Fruit fly (Drosophila melanogaster) whole organism, embryonic: ENCODE results near the gene mib1.

ENCODE experiments used
- Antp ChIP-seq: fragments of 200-800 bp; sonication (Bioruptor generic); optimal IDR thresholded peaks from 3 replicates; lab custom pipeline; 2016; ENCODE audit warnings: missing biosample characterization, missing genetic modification characterization
- Atf3 ChIP-seq: fragments of 200-800 bp; sonication (Bioruptor generic); optimal IDR thresholded peaks from 3 replicates; lab custom pipeline; 2016; ENCODE audit warnings: missing biosample characterization, missing genetic modification characterization
- B-H2 ChIP-seq: fragments of 200-800 bp; sonication (Bioruptor generic); optimal IDR thresholded peaks from 2 replicates; lab custom pipeline; 2018; ENCODE audit warnings: missing biosample characterization, mild to moderate bottlenecking, missing genetic modification characterization
- CG10147 ChIP-seq: fragments of 200-800 bp; sonication (Bioruptor generic); optimal IDR thresholded peaks from 2 replicates; lab custom pipeline; 2019; ENCODE audit warnings: missing biosample characterization, mild to moderate bottlenecking, missing genetic modification characterization, moderate library complexity
- CG10565 ChIP-seq: fragments of 200-800 bp; sonication (Bioruptor generic); optimal IDR thresholded peaks from 3 replicates; lab custom pipeline; 2016; ENCODE audit warnings: missing biosample characterization, mild to moderate bottlenecking, missing genetic modification characterization
- CG14014 ChIP-seq: fragments of 200-800 bp; sonication (Bioruptor generic); IDR thresholded peaks from 2 replicates; pipeline ENCODE4 v1.3.6; 2022; ENCODE audit warnings: missing biosample characterization, missing genetic modification characterization
- CG14710 ChIP-seq: fragments of 200-800 bp; sonication (Bioruptor generic); optimal IDR thresholded peaks from 3 replicates; lab custom pipeline; 2019; ENCODE audit warnings: missing biosample characterization, mild to moderate bottlenecking, missing genetic modification characterization, moderate library complexity
- CG1602 ChIP-seq: fragments of 200-800 bp; sonication (Bioruptor generic); optimal IDR thresholded peaks from 3 replicates; lab custom pipeline; 2016; ENCODE audit warnings: missing biosample characterization, missing genetic modification characterization
- CG1647 ChIP-seq: fragments of 200-800 bp; sonication (Bioruptor generic); optimal IDR thresholded peaks from 3 replicates; lab custom pipeline; 2016; ENCODE audit warnings: missing biosample characterization, missing genetic modification characterization
- CG17359 ChIP-seq: fragments of 200-800 bp; sonication (Bioruptor generic); optimal IDR thresholded peaks from 3 replicates; lab custom pipeline; 2018; ENCODE audit warnings: missing biosample characterization, mild to moderate bottlenecking, missing genetic modification characterization, moderate library complexity
- CG18262 ChIP-seq: fragments of 200-800 bp; optimal IDR thresholded peaks from 3 replicates; lab custom pipeline; 2019; ENCODE audit warnings: missing biosample characterization, mild to moderate bottlenecking, missing genetic modification characterization, moderate library complexity
- CG18599 ChIP-seq: fragments of 200-800 bp; sonication (Bioruptor generic); optimal IDR thresholded peaks from 3 replicates; lab custom pipeline; 2017; ENCODE audit warnings: missing biosample characterization, missing genetic modification characterization, mild to moderate bottlenecking, moderate library complexity, missing genetic modification reagents
- CG32532 ChIP-seq: fragments of 200-800 bp; sonication (Bioruptor generic); IDR thresholded peaks from 2 replicates; pipeline ENCODE4 v1.3.6; 2022; ENCODE audit warnings: missing biosample characterization, missing genetic modification characterization
- CG4328 ChIP-seq: fragments of 200-800 bp; sonication (Bioruptor generic); optimal IDR thresholded peaks from 3 replicates; lab custom pipeline; 2017; ENCODE audit warnings: missing biosample characterization, missing genetic modification reagents, missing genetic modification characterization
- CG4730 ChIP-seq: fragments of 200-800 bp; sonication (Bioruptor generic); IDR thresholded peaks from 2 replicates; pipeline ENCODE4 v1.3.6; 2022; ENCODE audit warnings: missing biosample characterization, missing genetic modification characterization
- CG6683 ChIP-seq: fragments of 200-800 bp; sonication (Bioruptor generic); optimal IDR thresholded peaks from 2 replicates; lab custom pipeline; 2017; ENCODE audit warnings: missing biosample characterization, mild to moderate bottlenecking, missing genetic modification characterization, missing genetic modification reagents
- CG6689 ChIP-seq: fragments of 200-800 bp; sonication (Bioruptor generic); IDR thresholded peaks from 2 replicates; pipeline ENCODE4 v1.3.6; 2022; ENCODE audit warnings: missing biosample characterization, missing genetic modification characterization
- CG7556 ChIP-seq: fragments of 200-800 bp; sonication (Bioruptor generic); optimal IDR thresholded peaks from 2 replicates; lab custom pipeline; 2017; ENCODE audit warnings: missing biosample characterization, mild to moderate bottlenecking, missing genetic modification characterization
- CG7987 ChIP-seq: fragments of 200-800 bp; sonication (Bioruptor generic); optimal IDR thresholded peaks from 2 replicates; lab custom pipeline; 2018; ENCODE audit warnings: missing biosample characterization, mild to moderate bottlenecking, missing genetic modification characterization, moderate library complexity
- CG9817 ChIP-seq: fragments of 200-800 bp; sonication (Bioruptor generic); optimal IDR thresholded peaks from 2 replicates; lab custom pipeline; 2018; ENCODE audit warnings: missing biosample characterization, mild to moderate bottlenecking, missing genetic modification characterization, moderate library complexity
- Chrac-16 ChIP-seq: fragments of 200-800 bp; sonication (Bioruptor generic); optimal IDR thresholded peaks from 3 replicates; lab custom pipeline; 2016; ENCODE audit warnings: missing biosample characterization, missing genetic modification characterization
- CrebB ChIP-seq: fragments of 200-800 bp; sonication (Bioruptor generic); optimal IDR thresholded peaks from 3 replicates; lab custom pipeline; 2018; ENCODE audit warnings: missing biosample characterization, mild to moderate bottlenecking, missing genetic modification characterization
- Dfd ChIP-seq, 2 experiments: fragments of >200 bp; optimal IDR thresholded peaks; 2 replicates each; lab custom pipeline; 2017; ENCODE audit warnings: missing biosample characterization in 2 of 2, missing genetic modification characterization in 2 of 2
- Elba2 ChIP-seq: fragments of 200-800 bp; sonication (Bioruptor generic); optimal IDR thresholded peaks from 3 replicates; lab custom pipeline; 2016; ENCODE audit warnings: missing biosample characterization, missing genetic modification characterization
- Ets65A ChIP-seq: fragments of 200-800 bp; sonication (Bioruptor generic); peaks from one replicate; lab custom pipeline; 2016; ENCODE audit warnings: missing biosample characterization, missing genetic modification characterization
- Gsc ChIP-seq: fragments of 200-800 bp; sonication (Bioruptor generic); IDR thresholded peaks from 2 replicates; pipeline ENCODE4 v1.3.6; 2022; ENCODE audit warnings: missing biosample characterization, missing genetic modification characterization
- HHEX ChIP-seq: fragments of 200-800 bp; sonication (Bioruptor generic); optimal IDR thresholded peaks from 3 replicates; lab custom pipeline; 2017; ENCODE audit warnings: missing biosample characterization, mild to moderate bottlenecking, missing genetic modification characterization, missing genetic modification reagents
- Lpt ChIP-seq: fragments of >200 bp; optimal IDR thresholded peaks from 2 replicates; lab custom pipeline; 2018; ENCODE audit warnings: missing biosample characterization, missing genetic modification characterization
- NC2α ChIP-seq: fragments of 200-800 bp; sonication (Bioruptor generic); optimal IDR thresholded peaks from 2 replicates; lab custom pipeline; 2016; ENCODE audit warnings: missing biosample characterization, missing genetic modification characterization
- Spps ChIP-seq: fragments of 200-800 bp; sonication (Bioruptor generic); optimal IDR thresholded peaks from 2 replicates; lab custom pipeline; 2018; ENCODE audit warnings: missing biosample characterization, mild to moderate bottlenecking, missing genetic modification characterization
- Sry-δ ChIP-seq: fragments of 200-800 bp; sonication (Bioruptor generic); optimal IDR thresholded peaks from 2 replicates; lab custom pipeline; 2016; ENCODE audit warnings: missing biosample characterization, missing genetic modification characterization
- Taf1 ChIP-seq: fragments of 200-800 bp; sonication (Bioruptor generic); IDR thresholded peaks from 2 replicates; pipeline ENCODE4 v1.3.6; 2022; ENCODE audit warnings: missing biosample characterization, missing genetic modification characterization
- ab ChIP-seq: fragments of 200-800 bp; sonication (Bioruptor generic); optimal IDR thresholded peaks from 2 replicates; lab custom pipeline; 2016; ENCODE audit warnings: missing biosample characterization, missing genetic modification characterization
- ac ChIP-seq: fragments of 200-800 bp; sonication (Bioruptor generic); optimal IDR thresholded peaks from 3 replicates; lab custom pipeline; 2017; ENCODE audit warnings: missing biosample characterization, mild to moderate bottlenecking, missing genetic modification characterization
- chm ChIP-seq: fragments of 200-800 bp; sonication (Bioruptor generic); IDR thresholded peaks from 2 replicates; pipeline ENCODE4 v1.3.6; 2022; ENCODE audit warnings: missing biosample characterization, missing genetic modification characterization
- esg ChIP-seq: fragments of 200-800 bp; sonication (Bioruptor generic); conservative IDR thresholded peaks from 2 replicates; pipeline ENCODE4 v1.3.6; 2022; ENCODE audit warnings: missing biosample characterization, missing genetic modification characterization
- ewg ChIP-seq: fragments of 200-800 bp; sonication (Bioruptor generic); optimal IDR thresholded peaks from 3 replicates; lab custom pipeline; 2017; ENCODE audit warnings: mild to moderate bottlenecking, missing biosample characterization, missing genetic modification reagents, missing genetic modification characterization
- fd3F ChIP-seq: fragments of 200-800 bp; sonication (Bioruptor generic); optimal IDR thresholded peaks from 2 replicates; lab custom pipeline; 2018; ENCODE audit warnings: missing biosample characterization, mild to moderate bottlenecking, missing genetic modification characterization, moderate library complexity
- fd96Cb ChIP-seq: fragments of 200-800 bp; sonication (Bioruptor generic); optimal IDR thresholded peaks from 2 replicates; lab custom pipeline; 2018; ENCODE audit warnings: missing biosample characterization, mild to moderate bottlenecking, missing genetic modification characterization, moderate library complexity
- gsb-n ChIP-seq: fragments of 200-800 bp; sonication (Bioruptor generic); optimal IDR thresholded peaks from 3 replicates; lab custom pipeline; 2018; ENCODE audit warnings: missing biosample characterization, mild to moderate bottlenecking, missing genetic modification characterization
- hb ChIP-seq: fragments of 200-800 bp; sonication (Bioruptor generic); IDR thresholded peaks from 3 replicates; pipeline ENCODE4 v1.3.6; 2022; ENCODE audit warnings: missing biosample characterization, missing genetic modification characterization; ENCODE audit not compliant: partially characterized antibody
- jumu ChIP-seq: fragments of 200-800 bp; sonication (Bioruptor generic); optimal IDR thresholded peaks from 3 replicates; lab custom pipeline; 2016; ENCODE audit warnings: missing biosample characterization, missing genetic modification characterization
- knrl ChIP-seq: fragments of 200-800 bp; sonication (Bioruptor generic); IDR thresholded peaks from 3 replicates; pipeline ENCODE4 v1.3.6; 2022; ENCODE audit warnings: missing biosample characterization, missing genetic modification characterization; ENCODE audit not compliant: partially characterized antibody
- lola ChIP-seq, 3 experiments: fragments of >200 bp in 2 of 3; fragments of 200-800 bp in 1 of 3; sonication (Bioruptor generic) in 1 of 3; optimal IDR thresholded peaks; 2 replicates each; lab custom pipeline; 2017 to 2019; ENCODE audit warnings: missing biosample characterization in 3 of 3, missing genetic modification characterization in 3 of 3, mild to moderate bottlenecking in 1 of 3, moderate library complexity in 1 of 3
- p53 ChIP-seq: fragments of 200-800 bp; sonication (Bioruptor generic); optimal IDR thresholded peaks from 2 replicates; lab custom pipeline; 2016; ENCODE audit warnings: missing biosample characterization, missing genetic modification characterization
- pan ChIP-seq, 4 experiments: fragments of >200 bp in 3 of 4; fragments of 200-800 bp in 1 of 4; sonication (Bioruptor generic) in 1 of 4; optimal IDR thresholded peaks in 3 of 4; IDR thresholded peaks in 1 of 4; 2 replicates each; pipeline versions ENCODE4 v1.3.6 to Lab custom; 2017 to 2022; ENCODE audit warnings: missing biosample characterization in 2 of 4, missing genetic modification characterization in 2 of 4, mixed read lengths in 1 of 4
- row ChIP-seq: fragments of 200-800 bp; sonication (Bioruptor generic); IDR thresholded peaks from 3 replicates; pipeline ENCODE4 v1.3.6; 2022; ENCODE audit warnings: missing biosample characterization, missing genetic modification characterization
- schlank ChIP-seq: fragments of 200-800 bp; sonication (Bioruptor generic); optimal IDR thresholded peaks from 2 replicates; lab custom pipeline; 2018; ENCODE audit warnings: missing biosample characterization, mild to moderate bottlenecking, missing genetic modification characterization
- slou ChIP-seq: fragments of 200-800 bp; sonication (Bioruptor generic); optimal IDR thresholded peaks from 3 replicates; lab custom pipeline; 2016; ENCODE audit warnings: missing biosample characterization, missing genetic modification characterization
- tio ChIP-seq: fragments of 200-800 bp; sonication (Bioruptor generic); optimal IDR thresholded peaks from 2 replicates; lab custom pipeline; 2017; ENCODE audit warnings: missing biosample characterization, missing genetic modification characterization, inconsistent platforms
- twi ChIP-seq: fragments of 200-800 bp; optimal IDR thresholded peaks from 2 replicates; lab custom pipeline; 2019; ENCODE audit warnings: missing biosample characterization, mild to moderate bottlenecking, missing genetic modification characterization, moderate library complexity

The mib1 gene

dm6 chr3L:16051719-16052122 is 40.1 kb upstream of the mib1 start, which contains the start of gene Mbs (continued):
- TF ChIP-seq CG18599 (GFP tag; lab: Kevin White, UChicago) (no peak), Antp (no peak), Spps (tag; lab: Kevin White, UChicago) (no peak), CG7556 (GFP tag; lab: Kevin White, UChicago) (no peak), ac (GFP tag; lab: Kevin White, UChicago) (no peak), CrebB (tag; lab: Kevin White, UChicago) (no peak), p53 (GFP tag; lab: Kevin White, UChicago) (no peak), CG14710 (tag; lab: Kevin White, UChicago) (no peak), row (GFP tag; lab: Robert Waterston, UW) (peak; percentile 32; the same call in 1 of the 3 replicates), CG32532 (no peak), Ets65A (GFP tag; lab: Kevin White, UChicago) (no peak), CG1647 (GFP tag; lab: Kevin White, UChicago) (no peak), pan (optimal IDR thresholded peaks at IDR 0.05; lab: Kevin White, UChicago) (no peak), pan (GFP tag; optimal IDR thresholded peaks at IDR 0.05 in 1 of 2, IDR thresholded peaks at IDR 0.05 in 1 of 2) (peak in 1 of 2 experiments; percentile 28), jumu (GFP tag; lab: Kevin White, UChicago) (no peak), slou (no peak), Sry-δ (GFP tag; lab: Kevin White, UChicago) (peak; percentile 49), CG4730 (no peak), schlank (tag; lab: Kevin White, UChicago) (no peak), Chrac-16 (GFP tag; lab: Kevin White, UChicago) (no peak), knrl (GFP tag; lab: Robert Waterston, UW) (peak; percentile 42), hb (GFP tag; lab: Robert Waterston, UW) (peak; percentile 51; the same call in 2 of the 3 replicates), ewg (GFP tag; lab: Kevin White, UChicago) (no peak), fd3F (GFP tag; lab: Kevin White, UChicago) (no peak), tio (no peak), esg (GFP tag; lab: Robert Waterston, UW) (no peak), CG6683 (GFP tag; lab: Kevin White, UChicago) (no peak), NC2α (GFP tag; lab: Kevin White, UChicago) (no peak), Atf3 (GFP tag; lab: Kevin White, UChicago) (no peak), B-H2 (GFP tag; lab: Kevin White, UChicago) (peak; percentile 40), CG10565 (no peak), CG1602 (no peak), gsb-n (tag; lab: Kevin White, UChicago) (peak; percentile 36), CG10147 (GFP tag; lab: Kevin White, UChicago) (peak; percentile 9), ab (GFP tag; lab: Kevin White, UChicago) (no peak), Gsc (GFP tag; lab: Robert Waterston, UW) (no peak), CG4328 (GFP tag; lab: Kevin White, UChicago) (peak; percentile 23), CG6689 (GFP tag; lab: Robert Waterston, UW) (no peak), twi (tag; lab: Kevin White, UChicago) (no peak), CG18262 (tag; lab: Kevin White, UChicago) (no peak), chm (GFP tag; lab: Robert Waterston, UW) (no peak), Taf1 (GFP tag; lab: Robert Waterston, UW) (no peak), Elba2 (GFP tag; lab: Kevin White, UChicago) (no peak), lola (GFP tag; optimal IDR thresholded peaks at IDR 0.05; lab: Kevin White, UChicago) (no peak), CG14014 (GFP tag; lab: Robert Waterston, UW) (no peak), CG9817 (tag; lab: Kevin White, UChicago) (peak; percentile 11), Lpt (GFP tag; lab: Kevin White, UChicago) (no peak), CG7987 (GFP tag; lab: Kevin White, UChicago) (peak; percentile 46), HHEX (GFP tag; lab: Kevin White, UChicago) (peak; percentile 12), Dfd (GFP tag; optimal IDR thresholded peaks at IDR 0.05; lab: Kevin White, UChicago) (no peak), fd96Cb (tag; lab: Kevin White, UChicago) (no peak), CG17359 (peak; percentile 11)
